Worm (Caenorhabditis elegans): ENCODE data around the gene C33D9.3.

The C33D9.3 gene

DNA sequence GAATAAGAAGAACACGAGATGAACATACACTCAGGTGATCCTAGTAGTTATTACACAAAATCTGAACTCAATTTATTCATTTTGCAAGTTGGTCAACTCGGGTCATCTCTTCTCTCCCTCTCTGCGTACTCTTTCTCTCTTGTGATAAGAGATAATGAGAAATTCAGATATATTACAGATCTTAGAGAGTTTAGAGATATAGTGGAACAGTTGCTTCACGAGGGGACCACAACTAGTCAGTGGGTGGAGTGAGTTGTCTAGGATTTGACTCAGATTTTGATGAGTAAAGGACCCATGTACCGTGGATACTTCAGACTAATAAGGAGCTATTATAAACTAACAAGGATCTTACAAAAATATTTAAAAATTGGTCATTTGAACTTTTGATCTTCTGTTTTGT lies 20.9 kb upstream of the C33D9.3 start, which contains the start of gene exc-5:
Gene exc-5 (minus strand): TSS at position 57 of the 400 bp plus-strand sequence.
- TF ChIP-seq ceh-9 (tag; optimal IDR thresholded peaks at IDR 0.05) (no peak), fkh-10 (GFP tag; optimal IDR thresholded peaks at IDR 0.05) (no peak), skn-1 (tag; optimal IDR thresholded peaks at IDR 0.05) (no peak), zag-1 (tag; optimal IDR thresholded peaks at IDR 0.05) (no peak), fos-1 (tag; optimal IDR thresholded peaks at IDR 0.05) (no peak), nhr-43 (tag; optimal IDR thresholded peaks at IDR 0.05; ENCODE audit: poor library complexity, severe bottlenecking) (no peak), ztf-11 (tag; optimal IDR thresholded peaks at IDR 0.05) (no peak), aly-2 (tag; optimal IDR thresholded peaks at IDR 0.05) (no peak)

DNA sequence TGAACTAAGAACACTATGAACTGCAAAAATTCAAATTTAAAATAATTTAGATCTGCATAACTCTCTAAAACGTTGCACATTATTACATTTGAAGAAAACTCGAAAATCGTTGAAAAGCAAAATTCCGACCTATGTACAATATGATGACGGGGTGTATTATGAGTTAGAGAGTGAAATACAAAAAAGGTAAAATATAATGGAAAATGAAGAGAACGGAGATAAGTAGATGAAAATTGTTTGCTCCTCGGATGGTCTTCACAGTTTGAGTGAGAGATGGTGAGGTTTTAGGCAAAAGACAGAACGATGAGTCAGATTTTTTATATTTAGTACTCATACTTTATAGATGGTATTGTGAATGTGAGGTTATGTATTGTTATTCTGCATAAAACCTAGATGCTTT lies 14.6 kb upstream of the C33D9.3 start:
- TF ChIP-seq sea-2 (GFP tag; optimal IDR thresholded peaks at IDR 0.05) (no peak), unc-39 (tag; optimal IDR thresholded peaks at IDR 0.05) (no peak), fos-1 (tag; optimal IDR thresholded peaks at IDR 0.05) (no peak), lin-15B (tag; optimal IDR thresholded peaks at IDR 0.05) (no peak), elt-1 (tag; optimal IDR thresholded peaks at IDR 0.05) (no peak), mml-1 (tag; optimal IDR thresholded peaks at IDR 0.05) (no peak), pha-4 (tag; optimal IDR thresholded peaks at IDR 0.05) (peak; percentile 75), nhr-77 (tag; optimal IDR thresholded peaks at IDR 0.05) (no peak), fkh-2 (tag; optimal IDR thresholded peaks at IDR 0.05) (no peak), nhr-28 (tag; optimal IDR thresholded peaks at IDR 0.05) (no peak), nhr-76 (tag; optimal IDR thresholded peaks at IDR 0.05) (no peak), pqm-1 (tag; optimal IDR thresholded peaks at IDR 0.05) (peak; percentile 65), lin-39 (tag; optimal IDR thresholded peaks at IDR 0.05) (no peak)

DNA sequence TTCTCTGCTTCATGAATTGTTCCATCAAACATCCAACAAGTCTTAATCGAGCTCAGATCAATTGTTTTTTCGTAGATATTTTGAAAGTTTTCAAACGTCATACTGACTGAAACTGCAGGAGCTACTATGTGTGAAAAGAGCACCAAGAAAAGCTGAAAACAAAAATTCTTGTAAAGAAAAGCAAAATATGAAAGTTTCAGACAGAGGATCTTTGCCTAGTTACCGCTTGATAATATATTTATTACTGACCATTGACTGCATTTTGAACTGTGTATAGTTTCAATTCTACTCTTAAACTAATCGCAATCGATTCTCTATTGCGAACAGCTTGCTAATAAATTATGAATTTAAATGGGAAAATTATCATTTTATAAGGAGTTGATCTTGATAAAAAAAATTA lies 5.5 kb upstream of the C33D9.3 start, which contains the start of gene clec-182:
Gene clec-182 (minus strand): TSS at position 101 of the 400 bp plus-strand sequence.
- TF ChIP-seq ZK546.5 (tag; optimal IDR thresholded peaks at IDR 0.05) (no peak), nhr-77 (tag; optimal IDR thresholded peaks at IDR 0.05) (no peak), lsy-12 (tag; optimal IDR thresholded peaks at IDR 0.05) (no peak), nfya-1 (tag; optimal IDR thresholded peaks at IDR 0.05; ENCODE audit: insufficient read depth) (no peak), ceh-82 (tag; optimal IDR thresholded peaks at IDR 0.05) (no peak), fkh-10 (GFP tag; optimal IDR thresholded peaks at IDR 0.05) (no peak), mdl-1 (tag; optimal IDR thresholded peaks at IDR 0.05) (no peak), lin-15B (tag; optimal IDR thresholded peaks at IDR 0.05) (no peak), nhr-23 (tag; optimal IDR thresholded peaks at IDR 0.05) (no peak), pqm-1 (tag; optimal IDR thresholded peaks at IDR 0.05) (no peak), snpc-4 (tag; optimal IDR thresholded peaks at IDR 0.05) (no peak), nhr-12 (tag; optimal IDR thresholded peaks at IDR 0.05) (no peak), nhr-28 (tag; optimal IDR thresholded peaks at IDR 0.05) (no peak)

- TF ChIP-seq fos-1 (tag; optimal IDR thresholded peaks at IDR 0.05), result no peak
- peak; percentile 41 for TF ChIP-seq snpc-4 (tag; optimal IDR thresholded peaks at IDR 0.05)
- peak; percentile 66 for TF ChIP-seq nfya-1 (tag; optimal IDR thresholded peaks at IDR 0.05; ENCODE audit: insufficient read depth)
- no peak for TF ChIP-seq ZK546.5 (tag; optimal IDR thresholded peaks at IDR 0.05)
- TF ChIP-seq lin-39 (tag; optimal IDR thresholded peaks at IDR 0.05), result peak; percentile 64
- no peak for TF ChIP-seq ceh-9 (tag; optimal IDR thresholded peaks at IDR 0.05)
- TF ChIP-seq hmg-11 (tag; optimal IDR thresholded peaks at IDR 0.05), result peak; percentile 26
- no peak for TF ChIP-seq nhr-237 (tag; optimal IDR thresholded peaks at IDR 0.05)
- no peak for TF ChIP-seq nhr-23 (tag; optimal IDR thresholded peaks at IDR 0.05)
- peak; percentile 68 for TF ChIP-seq fkh-10 (GFP tag; optimal IDR thresholded peaks at IDR 0.05)
These were observed 3.5 kb upstream of the C33D9.3 start for ce11 chrIV:8796246-8796645.

DNA sequence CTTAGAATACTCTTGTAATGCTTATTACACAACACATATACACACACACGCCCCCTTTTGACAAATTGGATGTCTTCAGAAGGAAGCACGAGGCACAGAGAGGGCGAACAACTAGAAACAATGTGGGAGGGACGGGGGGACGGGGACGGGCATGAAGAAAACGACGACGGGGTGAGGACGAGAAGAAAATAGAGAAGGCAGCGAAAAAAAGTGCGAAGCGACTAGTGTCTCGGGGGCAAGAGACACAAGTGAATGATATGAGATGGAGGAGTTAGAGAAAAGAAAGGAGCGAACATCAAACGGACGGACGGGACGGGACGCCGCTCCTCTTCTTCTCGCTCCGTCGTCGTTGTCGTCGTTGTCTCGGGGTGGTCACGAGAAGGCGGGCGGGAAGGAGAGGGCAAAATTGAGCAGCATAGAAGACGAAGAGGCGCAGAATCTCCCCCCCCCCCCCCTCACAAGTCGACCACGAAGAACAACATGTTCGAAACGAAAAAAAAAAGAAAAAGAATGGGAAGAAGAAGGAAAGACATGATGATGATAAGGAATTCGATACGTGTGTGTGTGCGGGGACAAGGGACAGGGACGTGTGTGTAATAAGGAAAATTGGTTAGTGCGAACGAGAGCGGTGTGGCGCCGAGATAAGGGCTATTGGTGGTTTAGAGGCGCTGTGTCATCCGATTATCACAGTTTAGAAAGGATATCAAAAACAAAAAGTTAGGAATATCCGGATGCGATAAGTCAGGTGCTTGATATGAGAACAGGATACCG lies 2.4 kb upstream of the C33D9.3 start:
- TF ChIP-seq egl-5 (tag; optimal IDR thresholded peaks at IDR 0.05) (no peak), ZK546.5 (tag; optimal IDR thresholded peaks at IDR 0.05) (no peak), ztf-4 (tag; optimal IDR thresholded peaks at IDR 0.05) (peak; percentile 67), fos-1 (tag; optimal IDR thresholded peaks at IDR 0.05) (no peak), nfya-1 (tag; optimal IDR thresholded peaks at IDR 0.05; ENCODE audit: insufficient read depth) (peak; percentile 81), sea-2 (GFP tag; optimal IDR thresholded peaks at IDR 0.05) (no peak), ztf-11 (tag; optimal IDR thresholded peaks at IDR 0.05) (no peak), ceh-82 (tag; optimal IDR thresholded peaks at IDR 0.05) (peak; percentile 49), egl-27 (tag; optimal IDR thresholded peaks at IDR 0.05) (peak; percentile 53), fkh-2 (tag; optimal IDR thresholded peaks at IDR 0.05) (no peak), nhr-77 (tag; optimal IDR thresholded peaks at IDR 0.05) (no peak), mml-1 (tag; optimal IDR thresholded peaks at IDR 0.05) (no peak), ceh-16 (tag; optimal IDR thresholded peaks at IDR 0.05) (no peak), unc-39 (tag; optimal IDR thresholded peaks at IDR 0.05) (no peak), nhr-67 (tag; optimal IDR thresholded peaks at IDR 0.05) (no peak), fkh-10 (GFP tag; optimal IDR thresholded peaks at IDR 0.05) (peak; percentile 90), lin-15B (tag; optimal IDR thresholded peaks at IDR 0.05) (peak; percentile 17), nhr-11 (tag; optimal IDR thresholded peaks at IDR 0.05) (no peak), hmg-11 (tag; optimal IDR thresholded peaks at IDR 0.05) (peak; percentile 80), lsy-12 (tag; optimal IDR thresholded peaks at IDR 0.05) (peak; percentile 82), elt-2 (tag; optimal IDR thresholded peaks at IDR 0.05) (peak; percentile 97), ama-1 (optimal IDR thresholded peaks at IDR 0.05) (no peak), nhr-43 (tag; optimal IDR thresholded peaks at IDR 0.05; ENCODE audit: poor library complexity, severe bottlenecking) (peak; percentile 62), elt-3 (tag; optimal IDR thresholded peaks at IDR 0.05) (peak in 1 of 3 experiments; percentile 11), nhr-28 (tag; optimal IDR thresholded peaks at IDR 0.05) (no peak), aly-2 (tag; optimal IDR thresholded peaks at IDR 0.05) (no peak), zag-1 (tag; optimal IDR thresholded peaks at IDR 0.05) (peak; percentile 29), nhr-12 (tag; optimal IDR thresholded peaks at IDR 0.05) (no peak), lin-39 (tag; optimal IDR thresholded peaks at IDR 0.05) (peak; percentile 79), pha-4 (tag; optimal IDR thresholded peaks at IDR 0.05) (peak; percentile 68)

Measured in whole organism, L3 larva.